Worm (Caenorhabditis elegans) whole organism, L4 larva: ENCODE data around the gene M7.7.

Source experiments
- egl-27 ChIP-seq: sonication (generic microtip); optimal IDR thresholded peaks from 3 replicates; lab custom pipeline; 2017; ENCODE audit warnings: missing biosample characterization, missing genetic modification reagents, missing genetic modification characterization
- nhr-11 ChIP-seq: fragments of 150-350 bp; optimal IDR thresholded peaks from 2 replicates; lab custom pipeline; 2014; ENCODE audit warnings: missing biosample characterization, missing genetic modification characterization

DNA sequence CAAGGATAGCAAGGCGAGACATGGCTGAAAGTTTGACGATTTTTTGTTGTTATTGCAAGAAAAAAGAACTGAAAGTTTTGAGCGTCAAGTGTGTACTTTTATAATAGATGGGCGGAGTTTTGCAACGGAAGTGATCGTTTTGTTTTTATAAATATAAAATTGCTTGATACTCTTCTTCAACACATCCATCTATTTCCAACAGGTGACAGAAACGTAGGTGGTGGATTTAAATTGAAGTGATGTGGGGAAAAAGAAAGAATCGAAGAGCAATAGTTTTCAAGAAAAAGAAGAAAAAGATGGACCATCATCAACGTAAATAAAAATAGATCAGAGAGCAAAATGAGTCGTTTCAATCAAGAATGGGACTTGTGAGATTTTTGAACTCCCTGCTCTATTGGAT lies 22.6 kb upstream of the M7.7 start, which contains the start of gene ttr-17:
- TF ChIP-seq egl-27 (no peak), nhr-11 (tag; lab: Kevin White, UChicago) (no peak)
